Fruit fly (Drosophila melanogaster) whole organism, embryonic: ENCODE results near the gene CG14356.

ENCODE experiments used
- Ada2b ChIP-seq: fragments of 200-800 bp; sonication (Bioruptor generic); IDR thresholded peaks from 2 replicates; pipeline ENCODE4 v1.3.6; 2022; ENCODE audit warnings: missing biosample characterization, missing genetic modification characterization
- CG10959 ChIP-seq: fragments of 200-800 bp; sonication (Bioruptor generic); IDR thresholded peaks from 2 replicates; pipeline ENCODE4 v1.3.6; 2022; ENCODE audit warnings: missing biosample characterization, missing genetic modification characterization
- CG11093 ChIP-seq: fragments of 200-800 bp; sonication (Bioruptor generic); IDR thresholded peaks from 3 replicates; pipeline ENCODE4 v1.3.6; 2022; ENCODE audit warnings: missing biosample characterization, missing genetic modification characterization
- CG11456 ChIP-seq: fragments of 200-800 bp; sonication (Bioruptor generic); IDR thresholded peaks from 3 replicates; pipeline ENCODE4 v1.3.6; 2022; ENCODE audit warnings: missing biosample characterization, missing genetic modification characterization
- CG12155 ChIP-seq: fragments of 200-800 bp; sonication (Bioruptor generic); optimal IDR thresholded peaks from 3 replicates; lab custom pipeline; 2016; ENCODE audit warnings: missing biosample characterization, missing genetic modification characterization
- CG12219 ChIP-seq: fragments of 200-800 bp; sonication (Bioruptor generic); optimal IDR thresholded peaks from 3 replicates; lab custom pipeline; 2018; ENCODE audit warnings: missing biosample characterization, mild to moderate bottlenecking, missing genetic modification characterization
- CG12659 ChIP-seq: fragments of 200-800 bp; sonication (Bioruptor generic); optimal IDR thresholded peaks from 3 replicates; lab custom pipeline; 2017; ENCODE audit warnings: mild to moderate bottlenecking, missing biosample characterization, missing genetic modification reagents, missing genetic modification characterization
- CG12744 ChIP-seq: fragments of 200-800 bp; sonication (Bioruptor generic); optimal IDR thresholded peaks from 2 replicates; lab custom pipeline; 2016; ENCODE audit warnings: missing biosample characterization, missing genetic modification characterization
- CG14860 ChIP-seq: fragments of 200-800 bp; sonication (Bioruptor generic); IDR thresholded peaks from 3 replicates; pipeline ENCODE4 v1.3.6; 2022; ENCODE audit warnings: missing biosample characterization, missing genetic modification characterization; ENCODE audit not compliant: partially characterized antibody
- CG18476 ChIP-seq: fragments of 200-800 bp; sonication (Bioruptor generic); optimal IDR thresholded peaks from 2 replicates; lab custom pipeline; 2016; ENCODE audit warnings: missing biosample characterization, mild to moderate bottlenecking, missing genetic modification characterization
- CG30403 ChIP-seq: fragments of 200-800 bp; sonication (Bioruptor generic); optimal IDR thresholded peaks from 3 replicates; lab custom pipeline; 2016; ENCODE audit warnings: missing biosample characterization, missing genetic modification characterization
- CG3163 ChIP-seq: fragments of 200-800 bp; sonication (Bioruptor generic); optimal IDR thresholded peaks from 3 replicates; lab custom pipeline; 2016; ENCODE audit warnings: missing biosample characterization, missing genetic modification characterization
- CG34422 ChIP-seq: fragments of 200-800 bp; sonication (Bioruptor generic); IDR thresholded peaks from 3 replicates; pipeline ENCODE4 v1.3.6; 2022; ENCODE audit warnings: missing biosample characterization, missing genetic modification characterization
- CG4328 ChIP-seq: fragments of 200-800 bp; sonication (Bioruptor generic); optimal IDR thresholded peaks from 3 replicates; lab custom pipeline; 2017; ENCODE audit warnings: missing biosample characterization, missing genetic modification reagents, missing genetic modification characterization
- CG4820 ChIP-seq: fragments of 200-800 bp; sonication (Bioruptor generic); optimal IDR thresholded peaks from 3 replicates; lab custom pipeline; 2016; ENCODE audit warnings: missing biosample characterization, missing genetic modification characterization
- CG7372 ChIP-seq: fragments of 200-800 bp; sonication (Bioruptor generic); IDR thresholded peaks from 2 replicates; pipeline ENCODE4 v1.3.6; 2022; ENCODE audit warnings: missing biosample characterization, missing genetic modification characterization
- CG7556 ChIP-seq: fragments of 200-800 bp; sonication (Bioruptor generic); optimal IDR thresholded peaks from 2 replicates; lab custom pipeline; 2017; ENCODE audit warnings: missing biosample characterization, mild to moderate bottlenecking, missing genetic modification characterization
- CG7745 ChIP-seq: fragments of 200-800 bp; sonication (Bioruptor generic); optimal IDR thresholded peaks from 2 replicates; lab custom pipeline; 2018; ENCODE audit warnings: missing biosample characterization, mild to moderate bottlenecking, missing genetic modification characterization, moderate library complexity
- CG7987 ChIP-seq: fragments of 200-800 bp; sonication (Bioruptor generic); optimal IDR thresholded peaks from 2 replicates; lab custom pipeline; 2018; ENCODE audit warnings: missing biosample characterization, mild to moderate bottlenecking, missing genetic modification characterization, moderate library complexity
- Ets65A ChIP-seq: fragments of 200-800 bp; sonication (Bioruptor generic); peaks from one replicate; lab custom pipeline; 2016; ENCODE audit warnings: missing biosample characterization, missing genetic modification characterization
- Gsc ChIP-seq: fragments of 200-800 bp; sonication (Bioruptor generic); IDR thresholded peaks from 2 replicates; pipeline ENCODE4 v1.3.6; 2022; ENCODE audit warnings: missing biosample characterization, missing genetic modification characterization
- HLH54F ChIP-seq: fragments of 200-800 bp; sonication (Bioruptor generic); optimal IDR thresholded peaks from 3 replicates; lab custom pipeline; 2016; ENCODE audit warnings: missing biosample characterization, missing genetic modification characterization
- HmgD ChIP-seq: fragments of 200-800 bp; sonication (Bioruptor generic); optimal IDR thresholded peaks from 3 replicates; lab custom pipeline; 2016; ENCODE audit warnings: missing biosample characterization, missing genetic modification characterization
- Hmr ChIP-seq: fragments of 200-800 bp; sonication (Bioruptor generic); optimal IDR thresholded peaks from 3 replicates; lab custom pipeline; 2017; ENCODE audit warnings: mild to moderate bottlenecking, missing biosample characterization, missing genetic modification reagents, missing genetic modification characterization
- Mad ChIP-seq: fragments of 200-800 bp; sonication (Bioruptor generic); optimal IDR thresholded peaks from 2 replicates; lab custom pipeline; 2016; ENCODE audit warnings: missing biosample characterization, missing genetic modification characterization
- Nf-YB ChIP-seq: fragments of 200-800 bp; sonication (Bioruptor generic); optimal IDR thresholded peaks from 3 replicates; lab custom pipeline; 2019; ENCODE audit warnings: missing biosample characterization, mild to moderate bottlenecking, missing genetic modification characterization, moderate library complexity
- Pdp1 ChIP-seq, 2 experiments: fragments of 200-800 bp; sonication (Bioruptor generic); optimal IDR thresholded peaks; 3 replicates each; lab custom pipeline; 2016; ENCODE audit warnings: missing biosample characterization in 2 of 2, missing genetic modification characterization in 2 of 2, mild to moderate bottlenecking in 1 of 2, moderate library complexity in 1 of 2
- Sry-δ ChIP-seq: fragments of 200-800 bp; sonication (Bioruptor generic); optimal IDR thresholded peaks from 2 replicates; lab custom pipeline; 2016; ENCODE audit warnings: missing biosample characterization, missing genetic modification characterization
- Tbp ChIP-seq: fragments of >200 bp; optimal IDR thresholded peaks from 2 replicates; lab custom pipeline; 2018; ENCODE audit warnings: missing biosample characterization, missing genetic modification characterization
- Trl ChIP-seq, 3 experiments: fragments of >200 bp in 2 of 3; fragments of 200-800 bp in 1 of 3; sonication (Bioruptor generic) in 1 of 3; optimal IDR thresholded peaks; 2 replicates in 1 of 3; 3 replicates in 2 of 3; lab custom pipeline; 2016 to 2017; ENCODE audit warnings: missing biosample characterization in 1 of 3, missing genetic modification characterization in 1 of 3
- cad ChIP-seq: fragments of >200 bp; optimal IDR thresholded peaks from 2 replicates; lab custom pipeline; 2017; ENCODE audit warnings: missing biosample characterization, missing genetic modification characterization
- cas ChIP-seq: fragments of 200-800 bp; sonication (Bioruptor generic); IDR thresholded peaks from 2 replicates; pipeline ENCODE4 v1.3.6; 2022; ENCODE audit warnings: missing biosample characterization, missing genetic modification characterization
- chif ChIP-seq, 2 experiments: fragments of 200-800 bp; sonication (Bioruptor generic); optimal IDR thresholded peaks; 3 replicates each; lab custom pipeline; 2016; ENCODE audit warnings: missing biosample characterization in 2 of 2, missing genetic modification characterization in 2 of 2
- crol ChIP-seq: fragments of 200-800 bp; sonication (Bioruptor generic); IDR thresholded peaks from 2 replicates; pipeline ENCODE4 v1.3.6; 2022; ENCODE audit warnings: missing biosample characterization, missing genetic modification characterization
- ftz-f1 ChIP-seq: fragments of 200-800 bp; sonication (Bioruptor generic); optimal IDR thresholded peaks from 2 replicates; lab custom pipeline; 2016; ENCODE audit warnings: missing biosample characterization, missing genetic modification characterization
- gcm2 ChIP-seq: fragments of 200-800 bp; sonication (Bioruptor generic); optimal IDR thresholded peaks from 2 replicates; lab custom pipeline; 2016; ENCODE audit warnings: missing biosample characterization, missing genetic modification characterization
- gem ChIP-seq: fragments of 200-800 bp; sonication (Bioruptor generic); optimal IDR thresholded peaks from 2 replicates; lab custom pipeline; 2019; ENCODE audit warnings: missing biosample characterization, mild to moderate bottlenecking, missing genetic modification characterization, moderate library complexity
- gfzf ChIP-seq: fragments of 200-800 bp; sonication (Bioruptor generic); optimal IDR thresholded peaks from 2 replicates; lab custom pipeline; 2016; ENCODE audit warnings: missing biosample characterization, mild to moderate bottlenecking, missing genetic modification characterization, moderate library complexity
- hb ChIP-seq: fragments of 200-800 bp; sonication (Bioruptor generic); IDR thresholded peaks from 3 replicates; pipeline ENCODE4 v1.3.6; 2022; ENCODE audit warnings: missing biosample characterization, missing genetic modification characterization; ENCODE audit not compliant: partially characterized antibody
- jumu ChIP-seq: fragments of 200-800 bp; sonication (Bioruptor generic); optimal IDR thresholded peaks from 3 replicates; lab custom pipeline; 2016; ENCODE audit warnings: missing biosample characterization, missing genetic modification characterization
- kni ChIP-seq: fragments of 200-800 bp; sonication (Bioruptor generic); optimal IDR thresholded peaks from 3 replicates; lab custom pipeline; 2017; ENCODE audit warnings: mild to moderate bottlenecking, missing biosample characterization, missing genetic modification reagents, missing genetic modification characterization
- lmd ChIP-seq: fragments of 200-800 bp; sonication (Bioruptor generic); IDR thresholded peaks from 2 replicates; pipeline ENCODE4 v1.3.6; 2022; ENCODE audit warnings: missing biosample characterization, missing genetic modification characterization
- lola ChIP-seq, 3 experiments: fragments of >200 bp in 2 of 3; fragments of 200-800 bp in 1 of 3; sonication (Bioruptor generic) in 1 of 3; optimal IDR thresholded peaks; 2 replicates each; lab custom pipeline; 2017 to 2019; ENCODE audit warnings: missing biosample characterization in 3 of 3, missing genetic modification characterization in 3 of 3, mild to moderate bottlenecking in 1 of 3, moderate library complexity in 1 of 3
- otp ChIP-seq: fragments of 200-800 bp; sonication (Bioruptor generic); IDR thresholded peaks from 3 replicates; pipeline ENCODE4, ENCODE4 v1.3.6; 2022; ENCODE audit warnings: missing biosample characterization, missing genetic modification characterization
- sens ChIP-seq: fragments of 200-800 bp; sonication (Bioruptor generic); peaks from one replicate; lab custom pipeline; 2016; ENCODE audit warnings: missing biosample characterization, missing genetic modification characterization
- slbo ChIP-seq: fragments of 200-800 bp; sonication (Bioruptor generic); IDR thresholded peaks from 2 replicates; pipeline ENCODE4 v1.3.6; 2022; ENCODE audit warnings: missing biosample characterization, missing genetic modification characterization
- slp2 ChIP-seq: fragments of 200-800 bp; sonication (Bioruptor generic); optimal IDR thresholded peaks from 2 replicates; lab custom pipeline; 2016; ENCODE audit warnings: missing biosample characterization, missing genetic modification characterization
- tll ChIP-seq, 2 experiments: fragments of 200-800 bp in 1 of 2; fragments of >200 bp in 1 of 2; sonication (Bioruptor generic) in 1 of 2; optimal IDR thresholded peaks; 2 replicates each; lab custom pipeline; 2017 to 2019; ENCODE audit warnings: missing biosample characterization in 2 of 2, missing genetic modification characterization in 2 of 2, mild to moderate bottlenecking in 1 of 2, moderate library complexity in 1 of 2
- trh ChIP-seq: fragments of 200-800 bp; sonication (Bioruptor generic); optimal IDR thresholded peaks from 2 replicates; lab custom pipeline; 2016; ENCODE audit warnings: missing biosample characterization, missing genetic modification characterization

The CG14356 gene

DNA sequence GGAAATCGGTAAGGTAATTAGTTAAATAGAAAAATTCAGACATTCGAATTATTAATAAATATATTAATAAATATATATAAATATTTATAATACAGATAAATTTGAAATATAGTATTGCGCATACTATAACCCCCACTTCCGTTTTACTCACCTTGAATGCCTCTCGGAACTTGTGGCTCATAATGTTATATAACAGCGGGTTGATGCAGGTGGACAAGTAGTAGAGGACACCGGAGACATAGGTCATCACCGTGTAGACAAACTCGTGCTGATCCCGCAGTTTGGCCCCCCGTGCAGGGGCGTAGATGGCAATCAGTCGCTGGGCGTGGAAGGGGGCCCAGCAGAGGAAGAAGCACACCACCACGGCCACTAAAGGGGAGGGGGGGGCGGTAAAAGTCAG, 30.9 kb downstream of the CG14356 start:
- no peak for TF ChIP-seq CG14860 (GFP tag; lab: Robert Waterston, UW)
- TF ChIP-seq gfzf: no peak
- TF ChIP-seq sens (GFP tag; lab: Kevin White, UChicago): no peak
- TF ChIP-seq CG7987 (GFP tag; lab: Kevin White, UChicago): no peak
- TF ChIP-seq tll (GFP tag; optimal IDR thresholded peaks at IDR 0.05; lab: Kevin White, UChicago): no peak
- TF ChIP-seq HLH54F: no peak
- no peak for TF ChIP-seq lola (GFP tag; optimal IDR thresholded peaks at IDR 0.05; lab: Kevin White, UChicago)
- TF ChIP-seq cad (GFP tag; lab: Kevin White, UChicago): no peak
- TF ChIP-seq CG10959 (GFP tag; lab: Robert Waterston, UW): no peak
- no peak for TF ChIP-seq trh (GFP tag; lab: Kevin White, UChicago)
- TF ChIP-seq gcm2 (GFP tag; lab: Kevin White, UChicago): no peak
- TF ChIP-seq Mad (GFP tag; lab: Kevin White, UChicago): no peak
- TF ChIP-seq slbo (GFP tag; lab: Robert Waterston, UW): 0 out of 2 replicates have a peak, but pooled peaks have one; percentile 5
- no peak for TF ChIP-seq jumu
- 0 out of 2 replicates have a peak, but pooled peaks have one; percentile 26 for TF ChIP-seq crol (GFP tag; lab: Robert Waterston, UW)
- no peak for TF ChIP-seq kni (GFP tag; lab: Kevin White, UChicago)
- TF ChIP-seq CG34422 (GFP tag; lab: Robert Waterston, UW): no peak
- TF ChIP-seq Pdp1 (GFP tag; optimal IDR thresholded peaks at IDR 0.05; lab: Kevin White, UChicago): peak in 1 of 2 experiments; percentile 71
- TF ChIP-seq CG11456 (GFP tag; lab: Robert Waterston, UW): 0 out of 3 replicates have a peak, but pooled peaks have one; percentile 21
- TF ChIP-seq Tbp (GFP tag; lab: Kevin White, UChicago): no peak
- no peak for TF ChIP-seq Nf-YB
- no peak for TF ChIP-seq CG4328 (GFP tag; lab: Kevin White, UChicago)
- TF ChIP-seq CG12219 (GFP tag; lab: Kevin White, UChicago): no peak
- peak; percentile 62 for TF ChIP-seq Ets65A
- TF ChIP-seq CG12155 (GFP tag; lab: Kevin White, UChicago): no peak

DNA sequence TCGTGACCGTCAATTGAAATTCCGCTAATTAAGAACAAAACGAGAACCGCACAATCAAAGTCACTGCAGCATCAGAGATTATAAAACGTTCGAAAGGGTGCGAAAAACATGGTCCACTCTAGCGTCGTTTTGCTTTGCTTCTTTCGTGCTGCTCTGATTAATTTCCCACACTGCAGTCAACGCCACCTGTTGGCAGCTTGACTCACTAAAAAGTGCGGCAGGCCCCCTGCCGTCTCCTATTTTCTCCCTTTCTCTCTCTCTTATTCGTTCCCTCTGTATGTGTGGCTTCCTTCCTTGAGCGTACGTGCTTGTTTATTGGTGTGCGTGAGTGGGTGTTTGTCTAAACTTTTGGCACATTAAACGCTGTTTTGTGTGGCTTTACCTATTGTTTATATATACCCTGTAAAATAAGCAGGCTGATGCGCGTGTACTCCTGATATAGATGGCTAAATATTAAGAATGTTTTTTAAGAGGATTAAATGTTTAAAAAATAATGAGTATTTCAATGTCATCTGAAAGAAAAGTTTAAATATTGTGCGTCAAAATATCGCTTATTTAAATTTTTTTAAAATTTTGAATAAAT, 33.3 kb downstream of the CG14356 start:
- TF ChIP-seq sens (GFP tag; lab: Kevin White, UChicago) (peak; percentile 72), HmgD (GFP tag; lab: Kevin White, UChicago) (peak; percentile 25), gem (tag; lab: Kevin White, UChicago) (peak; percentile 52), cas (GFP tag; lab: Robert Waterston, UW) (no peak), slp2 (GFP tag; lab: Kevin White, UChicago) (peak; percentile 9), crol (GFP tag; lab: Robert Waterston, UW) (peak; percentile 86), slbo (GFP tag; lab: Robert Waterston, UW) (peak; percentile 24; the same call in 1 of the 2 replicates), Ada2b (peak; percentile 20; the same call in 1 of the 2 replicates), CG4820 (GFP tag; lab: Kevin White, UChicago) (no peak), chif (GFP tag; optimal IDR thresholded peaks at IDR 0.05; lab: Kevin White, UChicago) (no peak), CG12659 (GFP tag; lab: Kevin White, UChicago) (peak; percentile 16), CG7372 (GFP tag; lab: Robert Waterston, UW) (peak; percentile 54), hb (GFP tag; lab: Robert Waterston, UW) (no peak), lmd (GFP tag; lab: Robert Waterston, UW) (peak; percentile 31; the same call in 1 of the 2 replicates), CG3163 (GFP tag; lab: Kevin White, UChicago) (peak; percentile 1), CG7745 (tag; lab: Kevin White, UChicago) (no peak), Trl (optimal IDR thresholded peaks at IDR 0.05; lab: Kevin White, UChicago) (peak in 1 of 2 experiments; percentile 25), Trl (GFP tag; optimal IDR thresholded peaks at IDR 0.05; lab: Kevin White, UChicago) (no peak), CG12744 (GFP tag; lab: Kevin White, UChicago) (peak; percentile 17), CG11456 (GFP tag; lab: Robert Waterston, UW) (peak; percentile 60; the same call in 1 of the 3 replicates), CG11093 (GFP tag; lab: Robert Waterston, UW) (0 out of 3 replicates have a peak, but pooled peaks have one; percentile 27), Gsc (GFP tag; lab: Robert Waterston, UW) (no peak), CG18476 (GFP tag; lab: Kevin White, UChicago) (no peak), ftz-f1 (GFP tag; lab: Kevin White, UChicago) (peak; percentile 68), otp (GFP tag; lab: Robert Waterston, UW) (0 out of 3 replicates have a peak, but pooled peaks have one; percentile 30), Sry-δ (GFP tag; lab: Kevin White, UChicago) (no peak), CG7556 (peak; percentile 53), Hmr (GFP tag; lab: Kevin White, UChicago) (peak; percentile 33), CG30403 (peak; percentile 17)
